Worm (Caenorhabditis elegans) whole organism, L2 larva: ENCODE measurements around the gene F42A10.7.

Source experiments
- C34F6.9 ChIP-seq: fragments of 150-350 bp; optimal IDR thresholded peaks from 2 replicates; lab custom pipeline; 2014; ENCODE audit warnings: missing biosample characterization, missing genetic modification characterization
- F13H6.1 ChIP-seq: sonication (generic microtip); optimal IDR thresholded peaks from 2 replicates; lab custom pipeline; 2016; ENCODE audit warnings: missing genetic modification characterization, missing compliant biosample characterization
- R02D3.7 ChIP-seq: fragments of 150-350 bp; optimal IDR thresholded peaks from 2 replicates; lab custom pipeline; 2014; ENCODE audit warnings: missing biosample characterization, missing genetic modification characterization
- Y55F3AM.14 ChIP-seq: fragments of 200-800 bp; sonication (Bioruptor generic); optimal IDR thresholded peaks from 2 replicates; lab custom pipeline; 2018; ENCODE audit warnings: mild to moderate bottlenecking, missing genetic modification characterization, missing compliant biosample characterization
- ZK546.5 ChIP-seq: sonication (generic microtip); optimal IDR thresholded peaks from 2 replicates; lab custom pipeline; 2017; ENCODE audit warnings: missing biosample characterization, missing genetic modification characterization
- alr-1 ChIP-seq: fragments of 150-350 bp; optimal IDR thresholded peaks from 2 replicates; lab custom pipeline; 2014; ENCODE audit warnings: missing biosample characterization, missing genetic modification characterization
- ama-1 ChIP-seq: fragments of 150-350 bp; optimal IDR thresholded peaks from 2 replicates; lab custom pipeline; 2018; ENCODE audit warnings: inconsistent platforms
- blmp-1 ChIP-seq: sonication (generic microtip); optimal IDR thresholded peaks from 2 replicates; lab custom pipeline; 2017; ENCODE audit warnings: missing genetic modification characterization, mild to moderate bottlenecking, missing compliant biosample characterization, antibody characterized with exemption, moderate library complexity; ENCODE audit not compliant: insufficient read depth
- ceh-16 ChIP-seq: fragments of 150-350 bp; optimal IDR thresholded peaks from 2 replicates; lab custom pipeline; 2014; ENCODE audit warnings: missing biosample characterization, missing genetic modification characterization
- ceh-82 ChIP-seq: fragments of 150-350 bp; optimal IDR thresholded peaks from 2 replicates; lab custom pipeline; 2014; ENCODE audit warnings: missing biosample characterization, missing genetic modification characterization
- crh-2 ChIP-seq: sonication (generic microtip); optimal IDR thresholded peaks from 2 replicates; lab custom pipeline; 2017; ENCODE audit warnings: missing biosample characterization, missing genetic modification characterization
- dmd-4 ChIP-seq: sonication (generic microtip); optimal IDR thresholded peaks from 2 replicates; lab custom pipeline; 2017; ENCODE audit warnings: missing biosample characterization, missing genetic modification characterization
- elt-1 ChIP-seq: fragments of 150-350 bp; optimal IDR thresholded peaks from 2 replicates; lab custom pipeline; 2014; ENCODE audit warnings: missing biosample characterization, missing genetic modification characterization
- elt-3 ChIP-seq: sonication (generic microtip); optimal IDR thresholded peaks from 2 replicates; lab custom pipeline; 2017; ENCODE audit warnings: missing biosample characterization, missing genetic modification characterization
- gmeb-1 ChIP-seq: fragments of 150-350 bp; optimal IDR thresholded peaks from 2 replicates; lab custom pipeline; 2014; ENCODE audit warnings: missing biosample characterization, missing genetic modification characterization
- lin-13 ChIP-seq: fragments of 150-350 bp; optimal IDR thresholded peaks from 2 replicates; lab custom pipeline; 2014; ENCODE audit warnings: missing biosample characterization, missing genetic modification reagents, missing genetic modification characterization
- lin-39 ChIP-seq: fragments of 150-350 bp; optimal IDR thresholded peaks from 2 replicates; lab custom pipeline; 2014; ENCODE audit warnings: missing biosample characterization, missing genetic modification reagents, missing genetic modification characterization
- lsy-2 ChIP-seq, 2 experiments: fragments of 150-350 bp in 1 of 2; sonication (generic microtip) in 1 of 2; optimal IDR thresholded peaks; 2 replicates each; lab custom pipeline; 2014 to 2017; ENCODE audit warnings: missing biosample characterization in 2 of 2, missing genetic modification characterization in 2 of 2
- mab-5 ChIP-seq: fragments of 150-350 bp; optimal IDR thresholded peaks from 2 replicates; lab custom pipeline; 2014; ENCODE audit warnings: missing biosample characterization, missing genetic modification characterization
- mbf-1 ChIP-seq: sonication (generic microtip); optimal IDR thresholded peaks from 2 replicates; lab custom pipeline; 2017; ENCODE audit warnings: missing biosample characterization, missing genetic modification characterization
- mdl-1 ChIP-seq, 2 experiments: fragments of 150-350 bp in 1 of 2; sonication (generic microtip) in 1 of 2; optimal IDR thresholded peaks; 2 replicates each; lab custom pipeline; 2017; ENCODE audit warnings: missing biosample characterization in 2 of 2, missing genetic modification characterization in 2 of 2
- nhr-10 ChIP-seq: sonication (generic microtip); optimal IDR thresholded peaks from 2 replicates; lab custom pipeline; 2017; ENCODE audit warnings: missing biosample characterization, missing genetic modification characterization
- nhr-11 ChIP-seq: fragments of 150-350 bp; optimal IDR thresholded peaks from 2 replicates; lab custom pipeline; 2014; ENCODE audit warnings: missing biosample characterization, missing genetic modification characterization
- nhr-12 ChIP-seq: fragments of 150-350 bp; optimal IDR thresholded peaks from 2 replicates; lab custom pipeline; 2014; ENCODE audit warnings: missing biosample characterization, missing genetic modification characterization
- nhr-129 ChIP-seq: fragments of 150-350 bp; optimal IDR thresholded peaks from 2 replicates; lab custom pipeline; 2014; ENCODE audit warnings: missing biosample characterization, missing genetic modification characterization
- nhr-23 ChIP-seq: fragments of 150-350 bp; optimal IDR thresholded peaks from 2 replicates; lab custom pipeline; 2014; ENCODE audit warnings: missing biosample characterization, missing genetic modification reagents, missing genetic modification characterization
- nhr-237 ChIP-seq: fragments of 150-350 bp; optimal IDR thresholded peaks from 2 replicates; lab custom pipeline; 2014; ENCODE audit warnings: missing biosample characterization, missing genetic modification characterization
- nhr-25 ChIP-seq: fragments of 150-350 bp; sonication (generic microtip); optimal IDR thresholded peaks from 3 replicates; lab custom pipeline; 2014; ENCODE audit warnings: missing biosample characterization, missing genetic modification characterization
- nhr-6 ChIP-seq: fragments of 150-350 bp; optimal IDR thresholded peaks from 2 replicates; lab custom pipeline; 2014; ENCODE audit warnings: missing biosample characterization, missing genetic modification characterization
- nhr-77 ChIP-seq: fragments of 150-350 bp; optimal IDR thresholded peaks from 2 replicates; lab custom pipeline; 2014; ENCODE audit warnings: missing biosample characterization, missing genetic modification characterization
- peb-1 ChIP-seq: fragments of 150-350 bp; optimal IDR thresholded peaks from 2 replicates; lab custom pipeline; 2014; ENCODE audit warnings: missing biosample characterization, missing genetic modification characterization
- sem-4 ChIP-seq: fragments of 150-350 bp; optimal IDR thresholded peaks from 2 replicates; lab custom pipeline; 2014; ENCODE audit warnings: missing biosample characterization, missing genetic modification reagents, missing genetic modification characterization
- sma-3 ChIP-seq: sonication (generic microtip); optimal IDR thresholded peaks from 2 replicates; lab custom pipeline; 2016; ENCODE audit warnings: missing genetic modification reagents, missing genetic modification characterization, missing compliant biosample characterization
- sma-9 ChIP-seq, 2 experiments: fragments of 150-350 bp in 1 of 2; sonication (generic microtip) in 1 of 2; optimal IDR thresholded peaks; 2 replicates each; lab custom pipeline; 2014 to 2016; ENCODE audit warnings: missing genetic modification characterization in 2 of 2, mild to moderate bottlenecking in 1 of 2, missing biosample characterization in 1 of 2, missing compliant biosample characterization in 1 of 2, missing genetic modification reagents in 1 of 2, moderate library complexity in 1 of 2
- snpc-4 ChIP-seq: fragments of 150-350 bp; optimal IDR thresholded peaks from 2 replicates; lab custom pipeline; 2014; ENCODE audit warnings: missing biosample characterization, missing genetic modification characterization
- unc-39 ChIP-seq: fragments of 150-350 bp; optimal IDR thresholded peaks from 2 replicates; lab custom pipeline; 2014; ENCODE audit warnings: missing biosample characterization, missing genetic modification characterization
- unc-55 ChIP-seq: fragments of 150-350 bp; sonication (generic microtip); optimal IDR thresholded peaks from 3 replicates; lab custom pipeline; 2014; ENCODE audit warnings: missing biosample characterization, missing genetic modification reagents, missing genetic modification characterization
- unc-62 ChIP-seq: fragments of 150-350 bp; optimal IDR thresholded peaks from 2 replicates; lab custom pipeline; 2014; ENCODE audit warnings: missing biosample characterization, missing genetic modification reagents, missing genetic modification characterization
- zag-1 ChIP-seq: fragments of 150-350 bp; optimal IDR thresholded peaks from 2 replicates; lab custom pipeline; 2014; ENCODE audit warnings: missing biosample characterization, missing genetic modification characterization
- ztf-1 ChIP-seq: fragments of 200-800 bp; sonication (Bioruptor generic); conservative IDR thresholded peaks from 2 replicates; pipeline ENCODE4 v1.3.6; 2022; ENCODE audit warnings: missing genetic modification characterization, missing compliant biosample characterization
- ztf-11 ChIP-seq: sonication (generic microtip); optimal IDR thresholded peaks from 2 replicates; lab custom pipeline; 2017; ENCODE audit warnings: missing biosample characterization, missing genetic modification characterization
- ztf-4 ChIP-seq: fragments of 150-350 bp; optimal IDR thresholded peaks from 2 replicates; lab custom pipeline; 2014; ENCODE audit warnings: missing biosample characterization, missing genetic modification characterization

F42A10.7 gene

DNA sequence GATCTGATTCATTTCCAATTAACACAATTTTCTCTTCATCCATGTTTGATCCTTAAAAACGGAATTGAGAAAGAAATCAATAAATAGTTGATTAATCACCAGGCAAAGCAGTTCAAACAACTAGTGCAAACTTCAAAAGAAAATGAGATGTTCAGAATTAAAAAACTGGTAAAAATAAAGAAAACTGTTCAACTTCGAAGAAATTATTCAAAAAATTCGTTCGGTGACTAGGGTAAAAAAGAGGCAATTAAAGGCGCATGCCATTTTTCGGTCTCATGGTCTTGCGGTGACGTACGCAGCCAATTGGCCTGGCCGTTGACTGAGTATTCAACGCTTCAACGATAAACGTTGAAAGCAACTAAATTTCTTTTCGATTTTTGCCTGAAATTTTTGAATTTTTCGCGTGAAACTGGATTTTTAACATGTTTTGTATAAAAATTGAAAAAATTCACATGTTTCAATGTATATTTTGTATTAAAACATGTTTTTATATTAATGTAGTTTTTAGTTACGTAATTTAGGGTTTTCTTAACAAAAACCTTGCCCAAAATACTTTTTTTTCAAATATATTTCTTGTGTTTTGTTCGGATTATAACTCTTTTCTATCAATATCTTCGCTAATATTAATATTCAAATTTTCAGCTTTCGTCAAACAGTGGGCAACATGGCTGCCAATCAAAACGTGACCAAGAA, 27.8 kb upstream of the F42A10.7 start, which contains the start of the genes sna-3 and rps-3 (continued):
- TF ChIP-seq blmp-1 (peak; percentile 8), ceh-82 (no peak), mbf-1 (no peak), ztf-1 (no peak), nhr-23 (tag; lab: Kevin White, UChicago) (no peak), zag-1 (tag; lab: Kevin White, UChicago) (peak; percentile 10), nhr-25 (peak; percentile 73), elt-3 (tag; lab: Kevin White, UChicago) (no peak), dmd-4 (tag; lab: Kevin White, UChicago) (no peak), C34F6.9 (peak; percentile 90), F13H6.1 (tag; lab: Kevin White, UChicago) (peak; percentile 64), R02D3.7 (tag; lab: Kevin White, UChicago) (no peak), lin-39 (no peak), lsy-2 (tag; optimal IDR thresholded peaks at IDR 0.05; lab: Kevin White, UChicago) (peak; percentile 68 to 92), peb-1 (tag; lab: Kevin White, UChicago) (no peak), snpc-4 (tag; lab: Kevin White, UChicago) (peak; percentile 63), sma-9 (GFP tag; optimal IDR thresholded peaks at IDR 0.05; lab: Kevin White, UChicago) (peak; percentile 55), sma-9 (tag; optimal IDR thresholded peaks at IDR 0.05; lab: Kevin White, UChicago) (no peak), lin-13 (GFP tag; lab: Kevin White, UChicago) (peak; percentile 81), mdl-1 (tag; optimal IDR thresholded peaks at IDR 0.05; lab: Kevin White, UChicago) (no peak), unc-39 (no peak), nhr-129 (tag; lab: Kevin White, UChicago) (peak; percentile 91), nhr-6 (no peak), nhr-77 (no peak), ZK546.5 (tag; lab: Kevin White, UChicago) (peak; percentile 40), alr-1 (tag; lab: Kevin White, UChicago) (no peak), sma-3 (GFP tag; lab: Kevin White, UChicago) (peak; percentile 52), ztf-11 (tag; lab: Kevin White, UChicago) (no peak)

DNA sequence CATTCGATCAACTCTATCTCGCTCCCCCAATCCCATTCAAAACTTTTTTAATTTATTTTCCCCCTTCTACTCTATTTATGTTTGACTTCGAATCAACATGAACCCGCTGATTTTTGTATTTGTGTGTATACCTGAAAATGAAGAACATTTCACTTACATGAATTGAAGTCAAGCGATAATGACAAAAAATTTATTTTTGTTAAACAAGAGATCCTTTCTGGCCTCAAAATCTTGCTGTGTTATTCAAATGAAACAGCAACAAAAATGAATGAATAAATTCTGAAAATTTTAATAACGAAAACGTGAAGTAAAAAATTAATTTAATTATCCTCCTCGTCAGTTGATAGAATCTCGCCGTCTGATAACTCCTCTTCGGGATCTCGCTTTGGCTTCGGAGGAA, 24.0 kb upstream of the F42A10.7 start:
- TF ChIP-seq R02D3.7 (tag; lab: Kevin White, UChicago), result no peak
- no peak for TF ChIP-seq sma-9 (GFP tag; optimal IDR thresholded peaks at IDR 0.05; lab: Kevin White, UChicago)
- no peak for TF ChIP-seq sma-9 (tag; optimal IDR thresholded peaks at IDR 0.05; lab: Kevin White, UChicago)
- TF ChIP-seq zag-1 (tag; lab: Kevin White, UChicago), result no peak
- no peak for TF ChIP-seq elt-3 (tag; lab: Kevin White, UChicago)
- no peak for TF ChIP-seq Y55F3AM.14 (GFP tag; lab: Kevin White, UChicago)
- TF ChIP-seq mdl-1 (tag; optimal IDR thresholded peaks at IDR 0.05; lab: Kevin White, UChicago), result no peak
- no peak for TF ChIP-seq ama-1 (lab: Kevin White, UChicago)
- TF ChIP-seq nhr-11, result no peak
- TF ChIP-seq F13H6.1 (tag; lab: Kevin White, UChicago), result no peak
- TF ChIP-seq unc-62 (GFP tag; lab: Kevin White, UChicago), result no peak
- TF ChIP-seq unc-39, result no peak
- TF ChIP-seq snpc-4 (tag; lab: Kevin White, UChicago), result no peak
- TF ChIP-seq elt-1 (tag; lab: Kevin White, UChicago), result no peak

DNA sequence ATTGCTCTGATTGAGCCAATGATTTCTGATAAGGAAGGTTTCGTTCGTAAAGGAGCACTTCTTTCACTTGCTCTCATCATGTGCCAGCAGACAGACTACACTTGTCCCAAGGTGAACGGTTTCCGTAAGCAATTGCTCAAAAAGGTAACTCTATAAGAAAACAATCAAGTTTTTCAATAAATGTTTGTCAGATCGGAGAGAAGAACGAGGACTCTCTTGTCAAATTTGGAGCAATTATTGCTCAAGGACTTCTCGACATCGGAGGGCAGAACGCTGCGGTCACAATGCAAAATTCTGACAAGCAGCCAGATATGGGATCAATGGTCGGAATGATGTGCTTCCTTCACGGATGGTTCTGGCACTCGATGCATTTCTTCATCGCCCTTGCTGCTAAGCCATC, 22.8 kb upstream of the F42A10.7 start:
- no peak for TF ChIP-seq nhr-237
- TF ChIP-seq lin-39, result no peak
- TF ChIP-seq nhr-12 (tag; lab: Kevin White, UChicago), result no peak

DNA sequence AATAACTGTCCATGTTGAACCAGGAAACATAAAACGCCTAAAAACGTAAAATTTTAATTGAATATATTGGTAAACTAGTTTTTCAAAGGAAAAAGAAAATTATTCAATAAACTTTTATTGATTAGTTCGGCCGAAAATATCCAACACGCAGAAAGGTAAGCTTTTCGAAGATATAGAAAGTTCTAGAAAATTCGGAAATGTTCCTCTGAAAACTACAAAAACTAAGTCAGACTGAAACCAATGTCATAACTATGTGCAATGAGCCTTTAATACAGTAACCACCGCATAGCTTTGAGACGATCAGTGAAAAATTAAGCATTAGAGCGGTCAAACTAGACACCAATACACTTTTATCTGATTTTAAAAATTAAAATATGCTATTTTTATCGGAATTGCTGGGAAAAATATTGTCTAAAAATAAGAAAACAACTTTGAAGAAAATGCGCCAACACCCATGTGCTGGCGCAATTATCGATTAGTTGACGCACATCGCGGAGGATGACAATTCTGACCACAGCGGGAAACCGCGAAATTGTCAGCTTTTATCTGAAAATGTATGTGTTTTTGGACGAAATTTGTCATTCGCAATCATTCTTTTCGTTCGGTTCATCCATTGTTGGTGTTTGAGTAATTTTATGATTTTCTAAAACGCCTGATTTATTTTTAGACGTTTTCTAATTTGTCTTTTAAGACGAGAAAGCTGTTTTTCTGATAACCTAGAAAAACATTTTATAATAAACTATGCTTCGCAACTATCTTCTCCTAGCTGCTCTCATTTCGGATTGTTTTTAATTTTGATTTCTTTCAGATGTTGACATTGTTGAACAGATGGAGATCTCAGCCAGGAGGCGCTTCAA, 20.1 kb upstream of the F42A10.7 start, which contains the start of the genes C23G10.7 and rpn-2:
Gene C23G10.7 (minus strand): TSS at position 37 of the 857 bp plus-strand sequence.
Gene rpn-2 (plus strand): TSS at position 807 of the 857 bp plus-strand sequence.
- TF ChIP-seq nhr-237 (no peak), nhr-10 (tag; lab: Kevin White, UChicago) (no peak), ceh-16 (tag; lab: Kevin White, UChicago) (no peak), mbf-1 (no peak), ama-1 (lab: Kevin White, UChicago) (peak; percentile 27), ztf-4 (tag; lab: Kevin White, UChicago) (no peak), nhr-12 (tag; lab: Kevin White, UChicago) (no peak), mdl-1 (tag; optimal IDR thresholded peaks at IDR 0.05; lab: Kevin White, UChicago) (no peak), nhr-11 (no peak), alr-1 (tag; lab: Kevin White, UChicago) (no peak), gmeb-1 (peak; percentile 73), ZK546.5 (tag; lab: Kevin White, UChicago) (no peak), mab-5 (tag; lab: Kevin White, UChicago) (peak; percentile 3), peb-1 (tag; lab: Kevin White, UChicago) (no peak), ztf-11 (tag; lab: Kevin White, UChicago) (no peak), sem-4 (tag; lab: Kevin White, UChicago) (no peak), nhr-25 (peak; percentile 61), snpc-4 (tag; lab: Kevin White, UChicago) (no peak), elt-1 (tag; lab: Kevin White, UChicago) (no peak), elt-3 (tag; lab: Kevin White, UChicago) (no peak), lin-13 (GFP tag; lab: Kevin White, UChicago) (peak; percentile 45), ceh-82 (no peak), crh-2 (tag; lab: Kevin White, UChicago) (peak; percentile 46), unc-55 (GFP tag; lab: Kevin White, UChicago) (no peak), nhr-129 (tag; lab: Kevin White, UChicago) (peak; percentile 49), F13H6.1 (tag; lab: Kevin White, UChicago) (peak; percentile 49), ztf-1 (no peak)
